Worm (Caenorhabditis elegans) whole organism, late embryonic: ENCODE measurements around the gene zhp-4.
A peak's percentile ranks its signal among the peaks of the same experiment; 100 is the strongest.

Source experiments
- C08G9.2 ChIP-seq: sonication (generic microtip); optimal IDR thresholded peaks from 2 replicates; lab custom pipeline; 2016; ENCODE audit warnings: mild to moderate bottlenecking, missing genetic modification characterization, moderate library complexity, missing compliant biosample characterization
- K02D7.2 ChIP-seq: sonication (generic microtip); optimal IDR thresholded peaks from 2 replicates; lab custom pipeline; 2017; ENCODE audit warnings: mild to moderate bottlenecking, missing genetic modification characterization, missing compliant biosample characterization
- K09A11.1 ChIP-seq: sonication (generic microtip); optimal IDR thresholded peaks from 2 replicates; lab custom pipeline; 2017; ENCODE audit warnings: antibody characterized with exemption, mild to moderate bottlenecking, missing genetic modification characterization, missing compliant biosample characterization; ENCODE audit not compliant: insufficient read depth
- T23F11.4 ChIP-seq: fragments of 200-800 bp; sonication (Bioruptor generic); optimal IDR thresholded peaks from 2 replicates; lab custom pipeline; 2018; ENCODE audit warnings: mild to moderate bottlenecking, missing genetic modification characterization, missing compliant biosample characterization
- Y22D7AL.16 ChIP-seq: sonication (generic microtip); optimal IDR thresholded peaks from 2 replicates; lab custom pipeline; 2016; ENCODE audit warnings: missing genetic modification characterization, missing compliant biosample characterization
- ahr-1 ChIP-seq: sonication (generic microtip); optimal IDR thresholded peaks from 2 replicates; lab custom pipeline; 2016; ENCODE audit warnings: missing genetic modification characterization, missing compliant biosample characterization
- ceh-14 ChIP-seq: sonication (generic microtip); optimal IDR thresholded peaks from 2 replicates; lab custom pipeline; 2016; ENCODE audit warnings: missing genotype, missing genetic modification characterization, missing compliant biosample characterization
- ceh-18 ChIP-seq: sonication (generic microtip); optimal IDR thresholded peaks from 2 replicates; lab custom pipeline; 2016; ENCODE audit warnings: missing genetic modification characterization, missing compliant biosample characterization
- ceh-24 ChIP-seq: sonication (generic microtip); optimal IDR thresholded peaks from 2 replicates; lab custom pipeline; 2016; ENCODE audit warnings: mild to moderate bottlenecking, missing genetic modification characterization, missing compliant biosample characterization
- ceh-30 ChIP-seq: fragments of 150-350 bp; optimal IDR thresholded peaks from 2 replicates; lab custom pipeline; 2014; ENCODE audit warnings: missing biosample characterization, missing genetic modification characterization
- ceh-31 ChIP-seq: sonication (generic microtip); optimal IDR thresholded peaks from 2 replicates; lab custom pipeline; 2016; ENCODE audit warnings: missing genetic modification characterization, missing compliant biosample characterization
- ceh-34 ChIP-seq: sonication (generic microtip); optimal IDR thresholded peaks from 2 replicates; lab custom pipeline; 2016; ENCODE audit warnings: mild to moderate bottlenecking, missing genetic modification characterization, missing compliant biosample characterization
- ceh-48 ChIP-seq: sonication (generic microtip); optimal IDR thresholded peaks from 2 replicates; lab custom pipeline; 2016; ENCODE audit warnings: missing genetic modification characterization, inconsistent platforms, missing compliant biosample characterization
- dmd-4 ChIP-seq: sonication (generic microtip); optimal IDR thresholded peaks from 2 replicates; lab custom pipeline; 2016; ENCODE audit warnings: borderline replicate concordance, missing genetic modification characterization, missing compliant biosample characterization
- dve-1 ChIP-seq: sonication (generic microtip); optimal IDR thresholded peaks from 2 replicates; lab custom pipeline; 2017; ENCODE audit warnings: antibody characterized with exemption, mild to moderate bottlenecking, missing genetic modification characterization, missing compliant biosample characterization
- elt-4 ChIP-seq: sonication (generic microtip); optimal IDR thresholded peaks from 2 replicates; lab custom pipeline; 2016; ENCODE audit warnings: missing genetic modification characterization, missing compliant biosample characterization
- fax-1 ChIP-seq: sonication (generic microtip); optimal IDR thresholded peaks from 2 replicates; lab custom pipeline; 2016; ENCODE audit warnings: missing genotype, missing genetic modification characterization, missing compliant biosample characterization
- gmeb-2 ChIP-seq: sonication (generic microtip); optimal IDR thresholded peaks from 2 replicates; lab custom pipeline; 2016; ENCODE audit warnings: missing genetic modification characterization, inconsistent platforms, missing compliant biosample characterization
- hlh-13 ChIP-seq: fragments of 200-800 bp; sonication (Bioruptor generic); optimal IDR thresholded peaks from 2 replicates; lab custom pipeline; 2018; ENCODE audit warnings: mild to moderate bottlenecking, missing genetic modification characterization, missing compliant biosample characterization
- hlh-15 ChIP-seq: sonication (generic microtip); optimal IDR thresholded peaks from 2 replicates; lab custom pipeline; 2016; ENCODE audit warnings: missing genetic modification characterization, missing compliant biosample characterization
- hlh-30 ChIP-seq: sonication (generic microtip); optimal IDR thresholded peaks from 2 replicates; lab custom pipeline; 2017; ENCODE audit warnings: antibody characterized with exemption, missing genetic modification characterization, missing compliant biosample characterization; ENCODE audit not compliant: insufficient read depth
- hlh-6 ChIP-seq: sonication (generic microtip); optimal IDR thresholded peaks from 2 replicates; lab custom pipeline; 2016; ENCODE audit warnings: missing genotype, missing genetic modification characterization, missing compliant biosample characterization
- hlh-8 ChIP-seq: sonication (generic microtip); optimal IDR thresholded peaks from 2 replicates; lab custom pipeline; 2016; ENCODE audit warnings: missing genotype, missing genetic modification characterization, missing compliant biosample characterization
- lin-11 ChIP-seq: fragments of 200-800 bp; sonication (Bioruptor generic); optimal IDR thresholded peaks from 2 replicates; lab custom pipeline; 2018; ENCODE audit warnings: mild to moderate bottlenecking, missing genetic modification characterization, missing compliant biosample characterization
- nhr-11 ChIP-seq: fragments of 150-350 bp; optimal IDR thresholded peaks from 2 replicates; lab custom pipeline; 2014; ENCODE audit warnings: missing biosample characterization, missing genetic modification characterization
- nhr-232 ChIP-seq: sonication (generic microtip); optimal IDR thresholded peaks from 2 replicates; lab custom pipeline; 2016; ENCODE audit warnings: missing genetic modification characterization, missing compliant biosample characterization
- odd-2 ChIP-seq: sonication (generic microtip); optimal IDR thresholded peaks from 2 replicates; lab custom pipeline; 2017; ENCODE audit warnings: antibody characterized with exemption, mild to moderate bottlenecking, missing genetic modification characterization, missing compliant biosample characterization
- pag-3 ChIP-seq: sonication (generic microtip); optimal IDR thresholded peaks from 2 replicates; lab custom pipeline; 2016; ENCODE audit warnings: missing compliant biosample characterization, missing genetic modification characterization, borderline replicate concordance
- pat-9 ChIP-seq: fragments of 200-800 bp; sonication (Bioruptor generic); optimal IDR thresholded peaks from 2 replicates; lab custom pipeline; 2018; ENCODE audit warnings: mild to moderate bottlenecking, missing genetic modification characterization, moderate library complexity, missing compliant biosample characterization
- pax-1 ChIP-seq: fragments of 150-350 bp; optimal IDR thresholded peaks from 2 replicates; lab custom pipeline; 2014; ENCODE audit warnings: missing biosample characterization, missing genetic modification characterization
- pha-2 ChIP-seq: sonication (generic microtip); optimal IDR thresholded peaks from 2 replicates; lab custom pipeline; 2017; ENCODE audit warnings: mild to moderate bottlenecking, missing genetic modification characterization, missing compliant biosample characterization
- pha-4 ChIP-seq: fragments of 150-350 bp; optimal IDR thresholded peaks from 2 replicates; lab custom pipeline; 2018; ENCODE audit warnings: missing biosample characterization, missing genetic modification reagents, missing genetic modification characterization
- sox-2 ChIP-seq: fragments of 200-800 bp; sonication (Bioruptor generic); IDR thresholded peaks from 2 replicates; pipeline ENCODE4 v1.3.6; 2022; ENCODE audit warnings: missing genetic modification reagents, missing genetic modification characterization, missing compliant biosample characterization
- tbx-7 ChIP-seq: sonication (generic microtip); optimal IDR thresholded peaks from 2 replicates; lab custom pipeline; 2016; ENCODE audit warnings: missing genotype, missing genetic modification characterization, missing compliant biosample characterization
- ttx-3 ChIP-seq: sonication (generic microtip); optimal IDR thresholded peaks from 2 replicates; lab custom pipeline; 2016; ENCODE audit warnings: missing genetic modification reagents, missing genetic modification characterization, missing compliant biosample characterization
- unc-42 ChIP-seq: sonication (generic microtip); optimal IDR thresholded peaks from 2 replicates; lab custom pipeline; 2016; ENCODE audit warnings: missing genotype, missing genetic modification characterization, missing compliant biosample characterization
- unc-86 ChIP-seq: sonication (generic microtip); optimal IDR thresholded peaks from 2 replicates; lab custom pipeline; 2016; ENCODE audit warnings: missing genetic modification characterization, missing compliant biosample characterization
- zip-5 ChIP-seq: sonication (generic microtip); optimal IDR thresholded peaks from 2 replicates; lab custom pipeline; 2016; ENCODE audit warnings: missing genetic modification characterization, missing compliant biosample characterization

zhp-4 gene

ce11 chrV:19083789-19084188 is 17.8 kb downstream of the zhp-4 start:
- TF ChIP-seq lin-11 (tag; lab: Kevin White, UChicago) (no peak), odd-2 (tag; lab: Kevin White, UChicago) (no peak)

DNA sequence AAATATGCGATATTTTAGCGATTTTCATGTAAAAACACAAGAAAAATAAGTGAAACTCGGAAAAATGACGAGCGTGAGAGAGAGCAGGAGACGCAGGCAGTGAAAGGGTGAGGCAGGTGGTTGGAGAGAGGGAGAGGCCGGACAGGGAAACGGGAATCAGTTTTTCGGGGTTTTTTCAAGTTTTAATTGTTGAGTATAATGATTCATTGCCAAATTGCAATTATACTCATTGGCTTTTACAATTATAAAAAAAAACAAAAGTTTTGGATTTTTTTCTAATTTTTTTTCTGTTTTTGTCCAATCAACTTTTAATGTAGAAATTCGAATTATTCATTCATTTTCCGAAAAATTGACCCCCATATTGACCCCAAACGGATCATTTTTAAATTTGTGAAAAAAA is 19.0 kb downstream of the zhp-4 start, which contains the start of gene nhr-95:
nhr-95 (minus strand) TSS at position 101 of the 400 bp plus-strand sequence.
- TF ChIP-seq ceh-31 (tag; lab: Kevin White, UChicago) = no peak
- TF ChIP-seq K02D7.2 = peak; percentile 38
- TF ChIP-seq pha-2 = peak; percentile 31

DNA sequence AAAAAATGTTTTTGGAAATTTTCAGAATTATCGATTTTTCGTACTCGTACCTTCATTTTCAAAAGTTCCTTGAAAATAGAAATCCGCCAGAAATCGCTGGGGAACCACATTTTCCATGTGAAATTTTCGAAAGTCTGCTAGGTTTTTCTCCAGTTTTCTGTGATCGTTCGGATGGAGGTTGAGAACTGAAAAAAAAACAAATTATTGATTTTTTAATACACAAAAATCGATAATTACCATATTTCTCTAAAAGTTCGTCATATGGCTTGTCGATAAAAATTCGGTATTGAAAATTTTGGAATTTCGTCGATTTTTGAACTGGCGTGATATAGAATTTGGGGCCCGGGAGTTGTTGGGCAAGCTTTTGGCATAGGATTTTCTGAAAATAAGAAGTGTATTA is 24.8 kb downstream of the zhp-4 start:
- TF ChIP-seq hlh-8 (tag; lab: Kevin White, UChicago) (no peak), tbx-7 (tag; lab: Kevin White, UChicago) (no peak), K02D7.2 (no peak), ttx-3 (no peak), hlh-30 (tag; lab: Kevin White, UChicago) (no peak), pag-3 (tag; lab: Kevin White, UChicago) (no peak), Y22D7AL.16 (tag; lab: Kevin White, UChicago) (no peak), ceh-24 (tag; lab: Kevin White, UChicago) (no peak), C08G9.2 (no peak), unc-42 (tag; lab: Kevin White, UChicago) (no peak), T23F11.4 (GFP tag; lab: Kevin White, UChicago) (no peak), hlh-15 (tag; lab: Kevin White, UChicago) (no peak)

DNA sequence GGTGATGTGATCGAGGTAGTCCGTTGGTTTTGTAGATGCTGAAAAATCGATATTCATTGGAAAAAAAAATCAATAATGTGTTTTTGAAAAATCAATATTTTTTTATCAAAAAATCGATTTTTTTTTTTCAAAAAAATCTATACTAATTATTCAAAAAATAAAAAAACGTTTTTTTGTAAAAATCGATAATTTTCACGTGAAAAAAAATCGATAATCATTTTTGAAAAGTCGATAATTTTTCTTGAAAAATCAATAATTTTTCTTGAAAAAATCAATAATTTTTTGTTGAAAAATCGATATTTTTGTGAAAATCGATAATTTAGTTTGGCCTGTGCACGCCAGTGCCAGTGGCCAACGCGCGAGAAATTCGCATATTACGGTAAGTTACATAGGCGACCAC is 28.4 kb downstream of the zhp-4 start:
- TF ChIP-seq ceh-34 (tag; lab: Kevin White, UChicago) (no peak), pha-2 (no peak), ceh-48 (tag; lab: Kevin White, UChicago) (peak; percentile 38), gmeb-2 (tag; lab: Kevin White, UChicago) (no peak)

- TF ChIP-seq pag-3 (tag; lab: Kevin White, UChicago) = no peak
- TF ChIP-seq dmd-4 = no peak
- TF ChIP-seq lin-11 (tag; lab: Kevin White, UChicago) = no peak
- no peak for TF ChIP-seq ceh-14
- TF ChIP-seq T23F11.4 (GFP tag; lab: Kevin White, UChicago) = no peak
- no peak for TF ChIP-seq unc-86 (tag; lab: Kevin White, UChicago)
- TF ChIP-seq dve-1 (tag; lab: Kevin White, UChicago) = no peak
- no peak for TF ChIP-seq sox-2
- no peak for TF ChIP-seq hlh-6 (tag; lab: Kevin White, UChicago)
- TF ChIP-seq ceh-30 = no peak
- TF ChIP-seq ceh-24 (tag; lab: Kevin White, UChicago) = no peak
- TF ChIP-seq ceh-18 (tag; lab: Kevin White, UChicago) = no peak
- no peak for TF ChIP-seq hlh-13
- TF ChIP-seq pha-2 = no peak
- no peak for TF ChIP-seq hlh-8 (tag; lab: Kevin White, UChicago)
- no peak for TF ChIP-seq K09A11.1 (tag; lab: Kevin White, UChicago)
These were observed 32.7 kb downstream of the zhp-4 start for ce11 chrV:19068888-19069287.

- TF ChIP-seq nhr-11 (tag; lab: Kevin White, UChicago) = no peak
- TF ChIP-seq ceh-18 (tag; lab: Kevin White, UChicago) = no peak
- no peak for TF ChIP-seq nhr-232 (tag; lab: Kevin White, UChicago)
- TF ChIP-seq elt-4 (tag; lab: Kevin White, UChicago) = no peak
- no peak for TF ChIP-seq ceh-24 (tag; lab: Kevin White, UChicago)
- TF ChIP-seq ahr-1 (tag; lab: Kevin White, UChicago) = no peak
- TF ChIP-seq pha-4 (tag; lab: Kevin White, UChicago) = no peak
- no peak for TF ChIP-seq pha-2
- TF ChIP-seq fax-1 (tag; lab: Kevin White, UChicago) = no peak
- no peak for TF ChIP-seq zip-5 (tag; lab: Kevin White, UChicago)
- no peak for TF ChIP-seq hlh-30 (tag; lab: Kevin White, UChicago)
- no peak for TF ChIP-seq ceh-48 (tag; lab: Kevin White, UChicago)
- no peak for TF ChIP-seq pax-1
- no peak for TF ChIP-seq pat-9 (tag; lab: Kevin White, UChicago)
- TF ChIP-seq, all 69 proteins: peak for 0
These were observed 38.3 kb downstream of the zhp-4 start for ce11 chrV:19063326-19063725.
